Worm (Caenorhabditis elegans): Measurements from ENCODE around the gene osm-6.

The osm-6 gene

DNA sequence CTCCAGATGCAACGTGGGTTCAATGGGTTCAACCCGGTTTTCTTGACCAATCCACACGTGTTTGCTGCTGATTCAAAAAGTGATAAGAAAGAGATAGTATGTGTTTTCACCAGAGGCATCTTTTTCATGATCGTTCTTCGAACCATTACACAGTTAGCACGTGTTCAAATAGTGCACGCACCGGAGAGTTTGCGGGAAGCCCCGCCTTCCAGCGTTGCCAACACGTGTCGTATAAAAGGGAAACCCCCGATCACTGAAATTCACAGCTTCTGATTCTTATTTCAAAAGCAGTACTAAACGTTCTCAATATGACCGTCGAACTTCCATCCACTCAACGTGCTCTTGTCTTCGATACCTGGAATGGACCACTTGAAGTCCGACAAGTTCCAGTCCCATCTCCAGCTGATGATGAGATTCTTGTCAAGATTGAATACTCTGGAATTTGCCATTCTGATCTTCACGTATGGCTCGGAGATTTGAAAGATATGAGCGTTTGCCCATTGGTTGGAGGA, 39.2 kb downstream of the osm-6 start, which contains the start of gene adh-1 (continued):
- TF ChIP-seq ceh-82 (tag; optimal IDR thresholded peaks at IDR 0.05): peak in 1 of 3 experiments; percentile 14
- TF ChIP-seq pax-3 (tag; optimal IDR thresholded peaks at IDR 0.05): peak; percentile 56
- TF ChIP-seq lsy-2 (tag; optimal IDR thresholded peaks at IDR 0.05): peak; percentile 48 to 82
- peak; percentile 70 for TF ChIP-seq lir-3 (tag; optimal IDR thresholded peaks at IDR 0.05; ENCODE audit: poor library complexity)
- TF ChIP-seq irx-1 (tag; optimal IDR thresholded peaks at IDR 0.05): peak; percentile 77
- TF ChIP-seq tbx-2 (tag; optimal IDR thresholded peaks at IDR 0.05): peak; percentile 88
- no peak for TF ChIP-seq egl-13 (tag; optimal IDR thresholded peaks at IDR 0.05)
- peak; percentile 4 to 50 (median 8) for TF ChIP-seq dpl-1 (GFP tag; optimal IDR thresholded peaks at IDR 0.05)
- TF ChIP-seq ets-5 (GFP tag; IDR thresholded peaks at IDR 0.05): no peak
- TF ChIP-seq snpc-4 (tag; optimal IDR thresholded peaks at IDR 0.05): peak; percentile 30
- TF ChIP-seq sox-4 (tag; optimal IDR thresholded peaks at IDR 0.05): peak; percentile 57
- TF ChIP-seq C16A3.4 (tag; optimal IDR thresholded peaks at IDR 0.05): peak; percentile 76
- peak; percentile 99 for TF ChIP-seq nhr-19 (GFP tag; conservative IDR thresholded peaks at IDR 0.05)
- TF ChIP-seq unc-86 (tag; optimal IDR thresholded peaks at IDR 0.05): no peak
- TF ChIP-seq unc-130 (tag; optimal IDR thresholded peaks at IDR 0.05): peak; percentile 67
- TF ChIP-seq lin-13 (GFP tag; optimal IDR thresholded peaks at IDR 0.05): peak; percentile 62
- TF ChIP-seq C34B4.2 (tag; optimal IDR thresholded peaks at IDR 0.05): peak; percentile 42

ce11 chrV:11885939-11886338, 41.3 kb downstream of the osm-6 start:
- TF ChIP-seq vab-15 (tag; optimal IDR thresholded peaks at IDR 0.05): no peak
- peak; percentile 90 for TF ChIP-seq tbx-2 (tag; optimal IDR thresholded peaks at IDR 0.05)
- TF ChIP-seq Y116A8C.19 (tag; optimal IDR thresholded peaks at IDR 0.05; ENCODE audit: borderline replicate concordance): no peak
- TF ChIP-seq unc-30 (tag; optimal IDR thresholded peaks at IDR 0.05): no peak
- no peak for TF ChIP-seq ces-1 (GFP tag; optimal IDR thresholded peaks at IDR 0.05)
- TF ChIP-seq sup-37 (GFP tag; optimal IDR thresholded peaks at IDR 0.05): peak; percentile 39
- no peak for TF ChIP-seq ceh-90 (tag; optimal IDR thresholded peaks at IDR 0.05)
- TF ChIP-seq fkh-10 (GFP tag; optimal IDR thresholded peaks at IDR 0.05): no peak
- TF ChIP-seq nhr-20 (tag; optimal IDR thresholded peaks at IDR 0.05): peak; percentile 97
- peak; percentile 83 for TF ChIP-seq nhr-90 (tag; optimal IDR thresholded peaks at IDR 0.05; ENCODE audit: poor library complexity)
- TF ChIP-seq nhr-76 (tag; optimal IDR thresholded peaks at IDR 0.05): no peak
- no peak for TF ChIP-seq nhr-11 (tag; optimal IDR thresholded peaks at IDR 0.05)
- TF ChIP-seq lin-14 (GFP tag; optimal IDR thresholded peaks at IDR 0.05): peak; percentile 94
- no peak for TF ChIP-seq hlh-17 (GFP tag; optimal IDR thresholded peaks at IDR 0.05; ENCODE audit: borderline replicate concordance)
- TF ChIP-seq unc-86 (tag; optimal IDR thresholded peaks at IDR 0.05): no peak
- TF ChIP-seq sox-4 (tag; optimal IDR thresholded peaks at IDR 0.05): no peak
- TF ChIP-seq lin-35 (GFP tag; optimal IDR thresholded peaks at IDR 0.05): peak in 1 of 2 experiments; percentile 81
- peak; percentile 56; the same call in 1 of the 2 replicates for TF ChIP-seq ceh-88 (GFP tag; IDR thresholded peaks at IDR 0.05)
- TF ChIP-seq efl-1 (optimal IDR thresholded peaks at IDR 0.05): peak; percentile 7 to 23
- TF ChIP-seq efl-1 (GFP tag; optimal IDR thresholded peaks at IDR 0.05 in 1 of 2): peak; percentile 5 to 80
- TF ChIP-seq nhr-19 (GFP tag; conservative IDR thresholded peaks at IDR 0.05): peak; percentile 99
- no peak for TF ChIP-seq hlh-4 (tag; optimal IDR thresholded peaks at IDR 0.05)
- no peak for TF ChIP-seq F16B12.6 (tag; optimal IDR thresholded peaks at IDR 0.05)
- TF ChIP-seq nhr-85 (tag): peak; percentile 90
- TF ChIP-seq lin-13 (GFP tag; optimal IDR thresholded peaks at IDR 0.05): peak; percentile 58
- TF ChIP-seq lin-15B (tag; optimal IDR thresholded peaks at IDR 0.05): no peak
- peak; percentile 31 for TF ChIP-seq snpc-4 (tag; optimal IDR thresholded peaks at IDR 0.05)
- TF ChIP-seq xbp-1 (tag; optimal IDR thresholded peaks at IDR 0.05): peak; percentile 31
- TF ChIP-seq ets-5 (GFP tag; IDR thresholded peaks at IDR 0.05): no peak
- peak; percentile 13 for TF ChIP-seq irx-1 (tag; optimal IDR thresholded peaks at IDR 0.05)
- no peak for TF ChIP-seq unc-98 (GFP tag; IDR thresholded peaks at IDR 0.05)
- TF ChIP-seq nhr-84 (tag; optimal IDR thresholded peaks at IDR 0.05): no peak
- no peak for TF ChIP-seq hpl-2 (GFP tag; optimal IDR thresholded peaks at IDR 0.05)
- peak; percentile 83 for TF ChIP-seq unc-130 (tag; optimal IDR thresholded peaks at IDR 0.05)
- peak in 3 of 6 experiments; percentile 34 to 89 (median 87) for TF ChIP-seq elt-3 (tag; optimal IDR thresholded peaks at IDR 0.05)
- no peak for TF ChIP-seq aha-1 (tag; optimal IDR thresholded peaks at IDR 0.05)
- no peak for TF ChIP-seq mef-2 (tag; optimal IDR thresholded peaks at IDR 0.05)
- TF ChIP-seq nhr-47 (tag; optimal IDR thresholded peaks at IDR 0.05): peak; percentile 60
- no peak for TF ChIP-seq ceh-63 (GFP tag; optimal IDR thresholded peaks at IDR 0.05)
- TF ChIP-seq nhr-12 (tag; optimal IDR thresholded peaks at IDR 0.05): no peak
- peak; percentile 10 for TF ChIP-seq ama-1 (optimal IDR thresholded peaks at IDR 0.05)
- TF ChIP-seq pax-3 (tag; optimal IDR thresholded peaks at IDR 0.05): peak; percentile 21
- no peak for TF ChIP-seq fos-1 (tag; optimal IDR thresholded peaks at IDR 0.05)
- TF ChIP-seq ceh-82 (tag; optimal IDR thresholded peaks at IDR 0.05): peak in 1 of 3 experiments; percentile 11

All from whole organism, L1 larva.